Worm (Caenorhabditis elegans) whole organism, young adult: Measurements from ENCODE around the gene kin-26.

Experiments used
- C06A6.2 ChIP-seq: fragments of 200-800 bp; sonication (Bioruptor generic); conservative IDR thresholded peaks from 2 replicates; pipeline ENCODE4 v1.3.6; 2022; ENCODE audit warnings: missing genetic modification characterization, missing compliant biosample characterization
- C17E4.6 ChIP-seq: fragments of 200-800 bp; sonication (Bioruptor generic); IDR thresholded peaks from 2 replicates; pipeline ENCODE4 v1.3.6; 2022; ENCODE audit warnings: missing genetic modification reagents, missing genetic modification characterization, missing compliant biosample characterization
- T07F8.4 ChIP-seq: sonication (generic microtip); optimal IDR thresholded peaks from 2 replicates; lab custom pipeline; 2016; ENCODE audit warnings: mild to moderate bottlenecking, missing genetic modification characterization, moderate library complexity, missing compliant biosample characterization
- Y53F4B.3 ChIP-seq: fragments of 200-800 bp; sonication (Bioruptor generic); IDR thresholded peaks from 2 replicates; pipeline ENCODE4 v1.3.6; 2022; ENCODE audit warnings: missing genetic modification reagents, missing genetic modification characterization, missing compliant biosample characterization
- ama-1 ChIP-seq, 3 experiments: fragments of 150-350 bp in 1 of 3; sonication (generic microtip) in 2 of 3; optimal IDR thresholded peaks; 2 replicates each; lab custom pipeline; 2014 to 2018; ENCODE audit warnings: missing biosample characterization in 2 of 3, missing genetic modification characterization in 2 of 3, missing genetic modification reagents in 2 of 3
- ceh-79 ChIP-seq: sonication (generic microtip); optimal IDR thresholded peaks from 2 replicates; lab custom pipeline; 2017; ENCODE audit warnings: mild to moderate bottlenecking, missing genetic modification characterization, missing compliant biosample characterization
- dpff-1 ChIP-seq: sonication (generic microtip); optimal IDR thresholded peaks from 2 replicates; lab custom pipeline; 2017; ENCODE audit warnings: mild to moderate bottlenecking, missing genetic modification characterization, missing compliant biosample characterization
- lin-35 ChIP-seq, 3 experiments: fragments of 150-350 bp in 2 of 3; sonication (generic microtip) in 1 of 3; optimal IDR thresholded peaks; 2 replicates each; lab custom pipeline; 2014 to 2018; ENCODE audit warnings: missing biosample characterization in 3 of 3, missing genetic modification characterization in 3 of 3, missing genetic modification reagents in 3 of 3
- nhr-90 ChIP-seq: sonication (generic microtip); optimal IDR thresholded peaks from 2 replicates; lab custom pipeline; 2016; ENCODE audit warnings: missing genotype, mild to moderate bottlenecking, missing genetic modification characterization, missing compliant biosample characterization

ce11 chrIV:7897443-7897842 lies 19.8 kb upstream of the kin-26 start, which contains the start of gene ilys-4:
- TF ChIP-seq C17E4.6 (GFP tag; lab: Robert Waterston, UW) (no peak), dpff-1 (tag; lab: Kevin White, UChicago) (no peak), ama-1 (optimal IDR thresholded peaks at IDR 0.05; lab: Kevin White, UChicago) (no peak), ama-1 (GFP tag; optimal IDR thresholded peaks at IDR 0.05; lab: Kevin White, UChicago) (no peak), C06A6.2 (GFP tag; lab: Robert Waterston, UW) (no peak), nhr-90 (tag; lab: Kevin White, UChicago) (no peak), T07F8.4 (tag; lab: Kevin White, UChicago) (no peak), ceh-79 (no peak), lin-35 (GFP tag; optimal IDR thresholded peaks at IDR 0.05; lab: Kevin White, UChicago) (no peak), Y53F4B.3 (no peak)
